Fruit fly (Drosophila melanogaster) whole organism, embryonic: Measurements from ENCODE around the gene CG16959.
A peak's percentile ranks its signal among the peaks of the same experiment; 100 is the strongest.

Source experiments
- ATbp ChIP-seq: fragments of 200-800 bp; sonication (Bioruptor generic); optimal IDR thresholded peaks from 2 replicates; lab custom pipeline; 2017; ENCODE audit warnings: missing biosample characterization, mild to moderate bottlenecking, missing genetic modification characterization, missing genetic modification reagents
- Asciz ChIP-seq: fragments of 200-800 bp; sonication (Bioruptor generic); optimal IDR thresholded peaks from 2 replicates; lab custom pipeline; 2017; ENCODE audit warnings: missing biosample characterization, mild to moderate bottlenecking, missing genetic modification characterization, missing genetic modification reagents
- Bdp1 ChIP-seq: fragments of 200-800 bp; sonication (Bioruptor generic); optimal IDR thresholded peaks from 3 replicates; lab custom pipeline; 2016; ENCODE audit warnings: missing biosample characterization, missing genetic modification characterization
- CG11695 ChIP-seq: fragments of 200-800 bp; sonication (Bioruptor generic); IDR thresholded peaks from 3 replicates; pipeline ENCODE4 v1.3.6; 2022; ENCODE audit warnings: missing biosample characterization, missing genetic modification characterization
- CG11696 ChIP-seq: fragments of 200-800 bp; sonication (Bioruptor generic); IDR thresholded peaks from 2 replicates; pipeline ENCODE4 v1.3.6; 2022; ENCODE audit warnings: missing biosample characterization, missing genetic modification characterization
- CG12155 ChIP-seq: fragments of 200-800 bp; sonication (Bioruptor generic); optimal IDR thresholded peaks from 3 replicates; lab custom pipeline; 2016; ENCODE audit warnings: missing biosample characterization, missing genetic modification characterization
- CG12299 ChIP-seq: fragments of 200-800 bp; sonication (Bioruptor generic); optimal IDR thresholded peaks from 2 replicates; lab custom pipeline; 2018; ENCODE audit warnings: missing biosample characterization, mild to moderate bottlenecking, missing genetic modification characterization
- CG13624 ChIP-seq: fragments of 200-800 bp; sonication (Bioruptor generic); optimal IDR thresholded peaks from 2 replicates; lab custom pipeline; 2016; ENCODE audit warnings: missing biosample characterization, missing genetic modification characterization
- CG18262 ChIP-seq: fragments of 200-800 bp; optimal IDR thresholded peaks from 3 replicates; lab custom pipeline; 2019; ENCODE audit warnings: missing biosample characterization, mild to moderate bottlenecking, missing genetic modification characterization, moderate library complexity
- CG18599 ChIP-seq: fragments of 200-800 bp; sonication (Bioruptor generic); optimal IDR thresholded peaks from 3 replicates; lab custom pipeline; 2017; ENCODE audit warnings: missing biosample characterization, missing genetic modification characterization, mild to moderate bottlenecking, moderate library complexity, missing genetic modification reagents
- CG18619 ChIP-seq: fragments of 200-800 bp; sonication (Bioruptor generic); optimal IDR thresholded peaks from 3 replicates; lab custom pipeline; 2017; ENCODE audit warnings: missing biosample characterization, mild to moderate bottlenecking, missing genetic modification characterization
- CG3163 ChIP-seq: fragments of 200-800 bp; sonication (Bioruptor generic); optimal IDR thresholded peaks from 3 replicates; lab custom pipeline; 2016; ENCODE audit warnings: missing biosample characterization, missing genetic modification characterization
- CG32772 ChIP-seq: fragments of 200-800 bp; sonication (Bioruptor generic); IDR thresholded peaks from 2 replicates; pipeline ENCODE4 v1.3.6; 2022; ENCODE audit warnings: missing biosample characterization, missing genetic modification characterization
- CG33213 ChIP-seq: fragments of 200-800 bp; sonication (Bioruptor generic); optimal IDR thresholded peaks from 3 replicates; lab custom pipeline; 2016; ENCODE audit warnings: missing biosample characterization, missing genetic modification characterization
- CG5245 ChIP-seq: fragments of 200-800 bp; sonication (Bioruptor generic); optimal IDR thresholded peaks from 3 replicates; lab custom pipeline; 2016; ENCODE audit warnings: missing biosample characterization, missing genetic modification characterization
- CG6791 ChIP-seq: fragments of 200-800 bp; sonication (Bioruptor generic); IDR thresholded peaks from 3 replicates; pipeline ENCODE4 v1.3.6; 2022; ENCODE audit warnings: missing biosample characterization, missing genetic modification characterization; ENCODE audit not compliant: partially characterized antibody
- CG7556 ChIP-seq: fragments of 200-800 bp; sonication (Bioruptor generic); optimal IDR thresholded peaks from 2 replicates; lab custom pipeline; 2017; ENCODE audit warnings: missing biosample characterization, mild to moderate bottlenecking, missing genetic modification characterization
- CG8388 ChIP-seq: fragments of 200-800 bp; sonication (Bioruptor generic); optimal IDR thresholded peaks from 2 replicates; lab custom pipeline; 2019; ENCODE audit warnings: missing biosample characterization, mild to moderate bottlenecking, missing genetic modification characterization, moderate library complexity
- CHES-1-like ChIP-seq: fragments of 200-800 bp; sonication (Bioruptor generic); optimal IDR thresholded peaks from 2 replicates; lab custom pipeline; 2016; ENCODE audit warnings: missing biosample characterization, missing genetic modification characterization
- Camta ChIP-seq: fragments of 200-800 bp; sonication (Bioruptor generic); optimal IDR thresholded peaks from 2 replicates; lab custom pipeline; 2016; ENCODE audit warnings: missing biosample characterization, missing genetic modification characterization
- Dll ChIP-seq: fragments of 200-800 bp; sonication (Bioruptor generic); IDR thresholded peaks from 4 replicates; pipeline ENCODE4 v1.3.6; 2022; ENCODE audit warnings: missing biosample characterization, missing genetic modification characterization; ENCODE audit not compliant: partially characterized antibody
- Drgx ChIP-seq: fragments of 200-800 bp; sonication (Bioruptor generic); IDR thresholded peaks from 2 replicates; pipeline ENCODE4 v1.3.6; 2022; ENCODE audit warnings: missing biosample characterization, missing genetic modification characterization
- Ets65A ChIP-seq: fragments of 200-800 bp; sonication (Bioruptor generic); peaks from one replicate; lab custom pipeline; 2016; ENCODE audit warnings: missing biosample characterization, missing genetic modification characterization
- Ets97D ChIP-seq: fragments of 200-800 bp; sonication (Bioruptor generic); optimal IDR thresholded peaks from 3 replicates; lab custom pipeline; 2016; ENCODE audit warnings: missing biosample characterization, missing genetic modification characterization
- Fer1 ChIP-seq: fragments of 200-800 bp; sonication (Bioruptor generic); optimal IDR thresholded peaks from 2 replicates; lab custom pipeline; 2017; ENCODE audit warnings: missing biosample characterization, mild to moderate bottlenecking, missing genetic modification characterization
- Hr78 ChIP-seq, 2 experiments: fragments of 200-800 bp in 1 of 2; fragments of >200 bp in 1 of 2; sonication (Bioruptor generic) in 1 of 2; optimal IDR thresholded peaks; 2 replicates each; lab custom pipeline; 2017 to 2019; ENCODE audit warnings: missing biosample characterization in 2 of 2, missing genetic modification characterization in 2 of 2, mild to moderate bottlenecking in 1 of 2, moderate library complexity in 1 of 2
- Nf-YB ChIP-seq: fragments of 200-800 bp; sonication (Bioruptor generic); optimal IDR thresholded peaks from 3 replicates; lab custom pipeline; 2019; ENCODE audit warnings: missing biosample characterization, mild to moderate bottlenecking, missing genetic modification characterization, moderate library complexity
- Sox102F ChIP-seq: fragments of 200-800 bp; sonication (Bioruptor generic); optimal IDR thresholded peaks from 2 replicates; lab custom pipeline; 2018; ENCODE audit warnings: missing biosample characterization, mild to moderate bottlenecking, missing genetic modification characterization, moderate library complexity
- Sry-β ChIP-seq: fragments of 200-800 bp; sonication (Bioruptor generic); optimal IDR thresholded peaks from 2 replicates; lab custom pipeline; 2018; ENCODE audit warnings: missing biosample characterization, mild to moderate bottlenecking, missing genetic modification characterization, moderate library complexity
- Usf ChIP-seq: fragments of 200-800 bp; sonication (Bioruptor generic); optimal IDR thresholded peaks from 2 replicates; lab custom pipeline; 2017; ENCODE audit warnings: missing genotype, missing biosample characterization, missing genetic modification characterization
- Xrp1 ChIP-seq: fragments of 200-800 bp; sonication (Bioruptor generic); IDR thresholded peaks from 2 replicates; pipeline ENCODE4 v1.3.6; 2022; ENCODE audit warnings: missing biosample characterization, missing genetic modification characterization
- ato ChIP-seq: fragments of 200-800 bp; sonication (Bioruptor generic); IDR thresholded peaks from 2 replicates; pipeline ENCODE4 v1.3.6; 2022; ENCODE audit warnings: missing biosample characterization, missing genetic modification characterization; ENCODE audit not compliant: partially characterized antibody
- btn ChIP-seq: fragments of 200-800 bp; sonication (Bioruptor generic); optimal IDR thresholded peaks from 2 replicates; lab custom pipeline; 2016; ENCODE audit warnings: missing biosample characterization, missing genetic modification characterization
- dan ChIP-seq: fragments of 200-800 bp; sonication (Bioruptor generic); IDR thresholded peaks from 2 replicates; pipeline ENCODE4 v1.3.6; 2022; ENCODE audit warnings: missing biosample characterization, missing genetic modification characterization
- dimm ChIP-seq: fragments of 200-800 bp; sonication (Bioruptor generic); IDR thresholded peaks from 2 replicates; pipeline ENCODE4 v1.3.6; 2022; ENCODE audit warnings: missing biosample characterization, missing genetic modification characterization
- dm ChIP-seq: fragments of 200-800 bp; sonication (Bioruptor generic); optimal IDR thresholded peaks from 3 replicates; lab custom pipeline; 2016; ENCODE audit warnings: missing biosample characterization, missing genetic modification characterization
- lola ChIP-seq, 3 experiments: fragments of >200 bp in 2 of 3; fragments of 200-800 bp in 1 of 3; sonication (Bioruptor generic) in 1 of 3; optimal IDR thresholded peaks; 2 replicates each; lab custom pipeline; 2017 to 2019; ENCODE audit warnings: missing biosample characterization in 3 of 3, missing genetic modification characterization in 3 of 3, mild to moderate bottlenecking in 1 of 3, moderate library complexity in 1 of 3
- prd ChIP-seq, 3 experiments: fragments of >200 bp in 2 of 3; fragments of 200-800 bp in 1 of 3; sonication (Bioruptor generic) in 1 of 3; optimal IDR thresholded peaks in 2 of 3; IDR thresholded peaks in 1 of 3; 2 replicates in 2 of 3; 3 replicates in 1 of 3; pipeline versions ENCODE4 v1.3.6 to Lab custom; 2017 to 2022; ENCODE audit warnings: missing biosample characterization in 1 of 3, missing genetic modification characterization in 1 of 3
- pum ChIP-seq: fragments of 200-800 bp; sonication (Bioruptor generic); optimal IDR thresholded peaks from 2 replicates; lab custom pipeline; 2016; ENCODE audit warnings: missing biosample characterization, missing genetic modification characterization
- ro ChIP-seq: fragments of 200-800 bp; sonication (Bioruptor generic); IDR thresholded peaks from 2 replicates; pipeline ENCODE4 v1.3.6; 2022; ENCODE audit warnings: missing biosample characterization, missing genetic modification characterization
- slou ChIP-seq: fragments of 200-800 bp; sonication (Bioruptor generic); optimal IDR thresholded peaks from 3 replicates; lab custom pipeline; 2016; ENCODE audit warnings: missing biosample characterization, missing genetic modification characterization
- sug ChIP-seq: fragments of 200-800 bp; optimal IDR thresholded peaks from 2 replicates; lab custom pipeline; 2019; ENCODE audit warnings: missing biosample characterization, mild to moderate bottlenecking, missing genetic modification characterization, moderate library complexity
- tna ChIP-seq: fragments of 200-800 bp; sonication (Bioruptor generic); IDR thresholded peaks from 2 replicates; pipeline ENCODE4 v1.3.6; 2022; ENCODE audit warnings: missing biosample characterization, missing genetic modification characterization; ENCODE audit not compliant: partially characterized antibody
- z ChIP-seq: fragments of 200-800 bp; sonication (Bioruptor generic); IDR thresholded peaks from 3 replicates; pipeline ENCODE4 v1.3.6; 2022; ENCODE audit warnings: missing biosample characterization, missing genetic modification characterization

CG16959 gene

DNA sequence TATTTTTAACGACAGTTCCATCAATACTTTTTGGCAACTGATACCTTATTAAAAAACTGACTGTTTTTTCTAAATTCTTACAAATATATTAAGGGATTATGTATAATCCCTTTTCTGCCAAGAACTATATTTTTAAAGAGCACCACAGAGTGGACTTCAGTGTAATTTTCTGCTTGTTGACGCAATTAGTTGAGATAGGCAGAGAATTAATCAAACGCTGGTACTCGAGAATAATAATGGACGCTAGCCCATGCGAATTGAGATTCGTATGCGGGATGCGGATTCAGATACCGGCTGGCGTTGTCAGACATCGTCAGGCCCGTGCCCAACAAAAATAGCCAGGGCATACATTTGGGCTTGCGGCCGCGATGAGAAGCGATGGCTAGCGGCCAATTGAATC lies 11.9 kb downstream of the CG16959 start, which contains the start of gene CG13458:
Gene CG13458, plus strand, starts transcription at position 301 of the 400 bp plus-strand sequence.
- TF ChIP-seq dan = no peak
- TF ChIP-seq Sox102F (GFP tag; lab: Kevin White, UChicago) = no peak
- TF ChIP-seq Dll (GFP tag; lab: Robert Waterston, UW) = no peak
- TF ChIP-seq CHES-1-like (GFP tag; lab: Kevin White, UChicago) = no peak
- TF ChIP-seq CG3163 (GFP tag; lab: Kevin White, UChicago) = no peak
- TF ChIP-seq CG13624 = no peak
- TF ChIP-seq dm (GFP tag; lab: Kevin White, UChicago) = no peak
- TF ChIP-seq slou (GFP tag; lab: Kevin White, UChicago) = no peak

DNA sequence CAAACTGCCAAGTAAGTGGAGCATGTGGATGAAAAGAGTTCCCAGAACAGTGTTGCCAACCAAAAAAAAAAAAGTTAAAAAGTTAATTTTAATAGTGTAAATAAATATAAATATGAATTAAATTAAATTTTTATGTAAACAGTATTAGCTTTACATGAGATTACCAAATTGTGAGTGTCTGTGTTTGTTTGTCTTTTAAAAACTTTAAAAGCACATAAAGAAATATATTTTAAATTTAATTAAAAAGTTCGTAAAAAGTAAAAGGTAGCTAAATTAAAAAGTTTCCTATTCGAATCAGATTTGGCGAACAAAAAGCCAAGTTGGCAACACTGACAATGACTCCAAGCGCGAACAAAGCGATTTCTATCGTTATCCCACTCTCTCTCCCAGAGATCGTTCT lies 16.2 kb downstream of the CG16959 start:
- no peak for TF ChIP-seq Ets97D (GFP tag; lab: Kevin White, UChicago)
- TF ChIP-seq Ets65A = peak; percentile 20
- TF ChIP-seq CG18262 = peak; percentile 12
- TF ChIP-seq ro (GFP tag; lab: Robert Waterston, UW) = no peak
- TF ChIP-seq pum = no peak
- no peak for TF ChIP-seq dimm (GFP tag; lab: Robert Waterston, UW)
- no peak for TF ChIP-seq CG18599 (GFP tag; lab: Kevin White, UChicago)
- no peak for TF ChIP-seq btn (GFP tag; lab: Kevin White, UChicago)
- TF ChIP-seq sug (tag; lab: Kevin White, UChicago) = no peak
- no peak for TF ChIP-seq dm (GFP tag; lab: Kevin White, UChicago)
- TF ChIP-seq Sry-β (GFP tag; lab: Kevin White, UChicago) = peak; percentile 68
- TF ChIP-seq Drgx (GFP tag; lab: Robert Waterston, UW) = no peak; the same call in 1 of the 2 replicates
- TF ChIP-seq Nf-YB (GFP tag; lab: Kevin White, UChicago) = no peak
- no peak for TF ChIP-seq CG11695 (GFP tag; lab: Robert Waterston, UW)
- TF ChIP-seq lola (GFP tag; optimal IDR thresholded peaks at IDR 0.05; lab: Kevin White, UChicago) = no peak
- no peak for TF ChIP-seq Camta

DNA sequence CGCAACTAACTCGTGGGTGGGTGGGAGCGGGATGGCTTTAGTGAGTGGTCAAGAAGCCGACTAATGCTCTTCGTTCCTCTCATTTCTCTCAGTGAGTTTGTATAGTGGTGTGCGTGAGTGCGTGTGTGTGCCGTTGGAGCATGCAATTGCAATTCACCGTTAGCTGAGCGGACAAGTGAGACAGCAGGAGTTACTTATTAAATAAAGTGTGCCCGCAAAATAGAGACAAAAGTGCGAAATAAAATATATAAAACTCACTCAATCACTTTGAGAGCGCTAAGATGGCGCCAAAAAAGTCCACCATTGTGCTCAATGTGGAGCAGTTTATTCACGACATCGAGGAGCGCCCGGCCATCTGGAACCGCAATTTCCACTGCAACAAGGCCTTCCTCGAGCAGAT lies 16.6 kb downstream of the CG16959 start:
- peak; percentile 37; the same call in 1 of the 3 replicates for TF ChIP-seq z (GFP tag; lab: Robert Waterston, UW)
- TF ChIP-seq CG7556 (GFP tag; lab: Kevin White, UChicago) = no peak

DNA sequence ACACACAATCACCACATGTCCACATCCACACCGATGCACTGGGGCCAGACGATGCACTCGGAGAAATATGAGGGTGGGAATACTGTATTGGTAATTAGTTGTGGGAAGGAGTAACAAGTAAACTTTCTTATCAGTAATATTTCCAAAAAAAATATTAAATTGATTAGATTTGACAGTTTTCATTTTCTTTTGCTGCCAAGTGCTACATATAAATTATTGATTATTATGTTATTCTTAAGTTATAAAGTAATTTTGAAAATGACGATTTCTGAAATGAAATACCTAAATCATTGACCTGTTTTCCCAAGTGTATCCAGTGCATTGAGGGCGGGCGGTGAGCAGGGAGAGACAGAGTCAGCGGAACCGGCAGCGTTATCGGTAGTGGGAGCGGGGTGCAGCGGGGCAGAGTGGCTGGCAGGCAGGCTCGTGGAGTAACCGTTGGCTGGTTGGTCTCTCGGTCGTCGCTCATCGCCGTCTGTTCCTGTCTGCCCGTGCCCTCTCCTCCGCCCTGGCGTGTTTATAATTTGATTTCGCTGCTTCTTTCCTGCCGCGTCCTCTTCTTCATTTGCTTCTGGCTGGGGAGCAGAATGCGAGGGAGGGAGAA lies 17.2 kb downstream of the CG16959 start:
- no peak for TF ChIP-seq CG12299 (tag; lab: Kevin White, UChicago)
- TF ChIP-seq slou (GFP tag; lab: Kevin White, UChicago) = no peak
- TF ChIP-seq CG32772 = 0 out of 2 replicates have a peak, but pooled peaks have one; percentile 42
- no peak for TF ChIP-seq CG11696 (GFP tag; lab: Robert Waterston, UW)
- TF ChIP-seq Asciz (GFP tag; lab: Kevin White, UChicago) = peak; percentile 52
- no peak for TF ChIP-seq tna
- TF ChIP-seq CG6791 (GFP tag; lab: Robert Waterston, UW) = no peak
- peak; percentile 28 for TF ChIP-seq CG5245
- TF ChIP-seq ato = no peak
- peak; percentile 25 for TF ChIP-seq CG12155 (GFP tag; lab: Kevin White, UChicago)
- TF ChIP-seq CG8388 (GFP tag; lab: Kevin White, UChicago) = peak; percentile 69
- TF ChIP-seq Hr78 (GFP tag; optimal IDR thresholded peaks at IDR 0.05; lab: Kevin White, UChicago) = no peak
- TF ChIP-seq CG18619 (GFP tag; lab: Kevin White, UChicago) = peak; percentile 20
- peak; percentile 68; the same call in 1 of the 2 replicates for TF ChIP-seq Xrp1 (GFP tag; lab: Robert Waterston, UW)
- TF ChIP-seq Bdp1 = no peak
- TF ChIP-seq Fer1 (GFP tag; lab: Kevin White, UChicago) = no peak
- no peak for TF ChIP-seq prd (optimal IDR thresholded peaks at IDR 0.05; lab: Kevin White, UChicago)
- TF ChIP-seq prd (GFP tag; IDR thresholded peaks at IDR 0.05; lab: Robert Waterston, UW) = peak; percentile 58; the same call in 1 of the 3 replicates
- peak; percentile 40 for TF ChIP-seq ATbp
- no peak for TF ChIP-seq Dll (GFP tag; lab: Robert Waterston, UW)
- peak; percentile 5 for TF ChIP-seq Usf (GFP tag; lab: Kevin White, UChicago)
- no peak for TF ChIP-seq CG33213
